Worm (Caenorhabditis elegans) whole organism, L4/young adult: ENCODE data around the gene srx-112.

Experiments used
- dao-5 ChIP-seq: sonication (generic microtip); optimal IDR thresholded peaks from 2 replicates; lab custom pipeline; 2016; ENCODE audit warnings: missing genotype, missing genetic modification characterization, moderate library complexity, missing compliant biosample characterization
- him-1 ChIP-seq: sonication (generic microtip); optimal IDR thresholded peaks from 2 replicates; lab custom pipeline; 2016; ENCODE audit warnings: missing genotype, missing genetic modification reagents, missing genetic modification characterization, missing compliant biosample characterization

DNA sequence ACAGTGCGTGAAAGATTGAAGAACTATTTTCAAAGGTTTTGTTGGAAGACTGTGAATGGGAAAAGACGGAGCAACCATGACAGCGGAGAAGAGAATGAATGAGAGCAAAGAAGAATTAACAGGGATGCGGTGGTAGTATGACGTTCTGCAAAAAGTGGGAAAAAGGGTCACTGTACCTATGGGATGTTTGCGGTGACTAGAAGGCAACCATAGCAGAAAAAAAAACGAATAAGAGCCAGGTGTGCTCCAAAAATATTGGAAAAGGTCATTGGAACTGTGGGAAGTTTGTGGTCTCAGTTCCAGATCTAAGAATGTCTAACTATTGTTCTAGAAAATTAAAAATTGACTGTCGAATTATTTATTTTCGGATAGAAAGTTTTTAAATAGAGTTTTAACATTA lies 15.7 kb downstream of the srx-112 start, which contains the start of gene fbxb-90:
- TF ChIP-seq dao-5 = no peak
- TF ChIP-seq him-1 (tag; lab: Kevin White, UChicago) = no peak
